Fruit fly (Drosophila melanogaster) whole organism, wandering third instar larva: Measurements from ENCODE around the gene FoxL1.

Experiments used
- OdsH ChIP-seq: fragments of 200-800 bp; sonication (Bioruptor generic); optimal IDR thresholded peaks from 2 replicates; lab custom pipeline; 2016; ENCODE audit warnings: missing biosample characterization, mild to moderate bottlenecking, missing genetic modification characterization
- dsf ChIP-seq: sonication (Bioruptor generic); optimal IDR thresholded peaks from 2 replicates; lab custom pipeline; 2016; ENCODE audit warnings: missing biosample characterization, missing genetic modification characterization, borderline replicate concordance
- fru ChIP-seq: fragments of 200-800 bp; sonication (Bioruptor generic); optimal IDR thresholded peaks from 3 replicates; lab custom pipeline; 2016; ENCODE audit warnings: missing biosample characterization, mild to moderate bottlenecking, missing genetic modification characterization
- h ChIP-seq: fragments of 200-800 bp; sonication (Bioruptor generic); optimal IDR thresholded peaks from 3 replicates; lab custom pipeline; 2016; ENCODE audit warnings: missing biosample characterization, mild to moderate bottlenecking, missing genetic modification characterization
- jim ChIP-seq: fragments of 175-275, 200-325 bp; sonication (Bioruptor generic); optimal IDR thresholded peaks from 2 replicates; lab custom pipeline; 2016; ENCODE audit warnings: missing biosample characterization, mild to moderate bottlenecking, missing genetic modification characterization
- rgr ChIP-seq: fragments of 200-800 bp; sonication (Bioruptor generic); optimal IDR thresholded peaks from 3 replicates; lab custom pipeline; 2016; ENCODE audit warnings: missing biosample characterization, mild to moderate bottlenecking, missing genetic modification characterization
- tai ChIP-seq: sonication (Bioruptor generic); optimal IDR thresholded peaks from 2 replicates; lab custom pipeline; 2016; ENCODE audit warnings: missing biosample characterization, missing genetic modification characterization

DNA sequence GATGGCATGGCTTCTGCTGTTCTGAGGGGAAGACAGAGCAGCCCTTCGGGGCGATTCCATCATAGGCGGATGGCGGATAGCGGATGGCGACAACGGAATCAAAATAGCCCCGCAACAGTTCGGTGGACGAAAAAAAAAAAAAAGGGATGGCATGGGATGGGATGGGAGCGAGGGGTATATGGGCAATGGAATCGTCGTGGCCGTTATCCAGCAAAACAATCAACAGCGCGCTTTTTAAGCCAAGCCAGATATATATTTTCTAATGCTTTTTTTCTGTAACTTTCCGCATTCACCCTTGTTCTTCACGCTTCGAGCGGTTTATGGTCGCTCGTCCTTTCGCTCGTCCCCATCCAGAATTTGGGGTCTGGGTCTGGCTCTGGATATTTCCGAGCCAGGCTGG lies 23.1 kb upstream of the FoxL1 start:
- TF ChIP-seq dsf (GFP tag; lab: Kevin White, UChicago) (no peak), tai (GFP tag; lab: Kevin White, UChicago) (no peak), jim (GFP tag; lab: Kevin White, UChicago) (no peak), fru (GFP tag; lab: Kevin White, UChicago) (no peak), OdsH (no peak), h (GFP tag; lab: Kevin White, UChicago) (no peak), rgr (no peak)
